Worm (Caenorhabditis elegans) whole organism, mixed stage, embryonic: ENCODE data around the gene R04D3.3.

ENCODE experiments used
- M03D4.4 ChIP-seq: sonication (generic microtip); optimal IDR thresholded peaks from 2 replicates; lab custom pipeline; 2017; ENCODE audit warnings: mild to moderate bottlenecking, missing genetic modification characterization, missing compliant biosample characterization
- bed-3 ChIP-seq: fragments of 200-800 bp; sonication (Bioruptor generic); optimal IDR thresholded peaks from 3 replicates; lab custom pipeline; 2018; ENCODE audit warnings: mild to moderate bottlenecking, missing genetic modification characterization, moderate library complexity, missing compliant biosample characterization
- blmp-1 ChIP-seq: fragments of 150-350 bp; optimal IDR thresholded peaks from 2 replicates; lab custom pipeline; 2014; ENCODE audit warnings: missing biosample characterization, missing genetic modification characterization
- ceh-39 ChIP-seq: fragments of 150-350 bp; optimal IDR thresholded peaks from 2 replicates; lab custom pipeline; 2014; ENCODE audit warnings: missing biosample characterization, missing genetic modification characterization
- ceh-43 ChIP-seq: fragments of 200-800 bp; sonication (Bioruptor generic); optimal IDR thresholded peaks from 2 replicates; lab custom pipeline; 2018; ENCODE audit warnings: mild to moderate bottlenecking, missing genetic modification characterization, moderate library complexity, missing compliant biosample characterization
- ceh-83 ChIP-seq: fragments of 200-800 bp; sonication (Bioruptor generic); optimal IDR thresholded peaks from 2 replicates; lab custom pipeline; 2018; ENCODE audit warnings: mild to moderate bottlenecking, missing genetic modification characterization, missing compliant biosample characterization
- ces-1 ChIP-seq: fragments of 150-350 bp; optimal IDR thresholded peaks from 2 replicates; lab custom pipeline; 2014; ENCODE audit warnings: missing biosample characterization, missing genetic modification reagents, missing genetic modification characterization
- cnd-1 ChIP-seq: fragments of 200-800 bp; sonication (Bioruptor generic); optimal IDR thresholded peaks from 2 replicates; lab custom pipeline; 2018; ENCODE audit warnings: mild to moderate bottlenecking, missing genetic modification characterization, missing compliant biosample characterization
- drap-1 ChIP-seq: fragments of 200-800 bp; sonication (Bioruptor generic); optimal IDR thresholded peaks from 3 replicates; lab custom pipeline; 2018; ENCODE audit warnings: mild to moderate bottlenecking, missing genetic modification characterization, missing compliant biosample characterization
- elt-1 ChIP-seq: sonication (generic microtip); optimal IDR thresholded peaks from 2 replicates; lab custom pipeline; 2017; ENCODE audit warnings: missing genetic modification characterization, mild to moderate bottlenecking, missing compliant biosample characterization, antibody characterized with exemption, moderate library complexity, borderline replicate concordance; ENCODE audit not compliant: insufficient read depth
- elt-3 ChIP-seq: fragments of 150-350 bp; optimal IDR thresholded peaks from 2 replicates; lab custom pipeline; 2014; ENCODE audit warnings: missing biosample characterization, missing genetic modification characterization
- flh-1 ChIP-seq: fragments of 200-800 bp; sonication (Bioruptor generic); optimal IDR thresholded peaks from 2 replicates; lab custom pipeline; 2018; ENCODE audit warnings: mild to moderate bottlenecking, missing genetic modification characterization, moderate library complexity, missing compliant biosample characterization
- ham-2 ChIP-seq: fragments of 200-800 bp; sonication (Bioruptor generic); optimal IDR thresholded peaks from 2 replicates; lab custom pipeline; 2018; ENCODE audit warnings: mild to moderate bottlenecking, missing genetic modification characterization, missing compliant biosample characterization
- hlh-1 ChIP-seq: fragments of 150-350 bp; optimal IDR thresholded peaks from 2 replicates; lab custom pipeline; 2014; ENCODE audit warnings: missing biosample characterization, missing genetic modification reagents, missing genetic modification characterization
- lin-13 ChIP-seq: fragments of 150-350 bp; optimal IDR thresholded peaks from 2 replicates; lab custom pipeline; 2014; ENCODE audit warnings: missing biosample characterization, missing genetic modification characterization
- lin-32 ChIP-seq: fragments of 200-800 bp; sonication (Bioruptor generic); optimal IDR thresholded peaks from 2 replicates; lab custom pipeline; 2018; ENCODE audit warnings: mild to moderate bottlenecking, missing genetic modification characterization, missing compliant biosample characterization
- lsy-2 ChIP-seq: fragments of 150-350 bp; optimal IDR thresholded peaks from 2 replicates; lab custom pipeline; 2014; ENCODE audit warnings: missing biosample characterization, missing genetic modification characterization
- mab-5 ChIP-seq: fragments of 150-350 bp; optimal IDR thresholded peaks from 2 replicates; lab custom pipeline; 2014; ENCODE audit warnings: missing biosample characterization, missing genetic modification characterization
- mep-1 ChIP-seq: fragments of 150-350 bp; optimal IDR thresholded peaks from 2 replicates; lab custom pipeline; 2017; ENCODE audit warnings: missing biosample characterization, missing genetic modification reagents, missing genetic modification characterization, inconsistent platforms
- mls-2 ChIP-seq: sonication (generic microtip); optimal IDR thresholded peaks from 2 replicates; lab custom pipeline; 2016; ENCODE audit warnings: mild to moderate bottlenecking, missing genetic modification characterization, moderate library complexity, missing compliant biosample characterization
- nhr-12 ChIP-seq: fragments of 150-350 bp; optimal IDR thresholded peaks from 2 replicates; lab custom pipeline; 2014; ENCODE audit warnings: missing biosample characterization, missing genetic modification characterization
- nhr-2 ChIP-seq: fragments of 150-350 bp; optimal IDR thresholded peaks from 2 replicates; lab custom pipeline; 2014; ENCODE audit warnings: missing biosample characterization, missing genetic modification characterization
- nhr-237 ChIP-seq: fragments of 150-350 bp; optimal IDR thresholded peaks from 2 replicates; lab custom pipeline; 2014; ENCODE audit warnings: missing biosample characterization, missing genetic modification characterization
- nhr-28 ChIP-seq: fragments of 150-350 bp; optimal IDR thresholded peaks from 2 replicates; lab custom pipeline; 2014; ENCODE audit warnings: missing biosample characterization, missing genetic modification characterization
- nhr-76 ChIP-seq: sonication (generic microtip); optimal IDR thresholded peaks from 2 replicates; lab custom pipeline; 2017; ENCODE audit warnings: missing biosample characterization, missing genetic modification characterization
- pha-4 ChIP-seq: fragments of 150-350 bp; optimal IDR thresholded peaks from 2 replicates; lab custom pipeline; 2018; ENCODE audit warnings: missing biosample characterization, missing genetic modification reagents, missing genetic modification characterization
- sem-2 ChIP-seq: fragments of 200-800 bp; sonication (Bioruptor generic); optimal IDR thresholded peaks from 2 replicates; lab custom pipeline; 2018; ENCODE audit warnings: mild to moderate bottlenecking, missing genetic modification characterization, missing compliant biosample characterization
- snpc-4 ChIP-seq: fragments of 150-350 bp; optimal IDR thresholded peaks from 2 replicates; lab custom pipeline; 2014; ENCODE audit warnings: missing biosample characterization, missing genetic modification characterization
- sptf-1 ChIP-seq: sonication (generic microtip); optimal IDR thresholded peaks from 2 replicates; lab custom pipeline; 2017; ENCODE audit warnings: mild to moderate bottlenecking, missing genetic modification characterization, moderate library complexity, missing compliant biosample characterization
- tbx-8 ChIP-seq: fragments of 200-800 bp; sonication (Bioruptor generic); optimal IDR thresholded peaks from 2 replicates; lab custom pipeline; 2018; ENCODE audit warnings: mild to moderate bottlenecking, missing genetic modification characterization, moderate library complexity, missing compliant biosample characterization
- unc-120 ChIP-seq: sonication (generic microtip); optimal IDR thresholded peaks from 2 replicates; lab custom pipeline; 2017; ENCODE audit warnings: missing genetic modification characterization, missing compliant biosample characterization; ENCODE audit not compliant: poor library complexity, severe bottlenecking
- unc-39 ChIP-seq: fragments of 150-350 bp; optimal IDR thresholded peaks from 2 replicates; lab custom pipeline; 2014; ENCODE audit warnings: missing biosample characterization, missing genetic modification characterization
- unc-62 ChIP-seq: fragments of 150-350 bp; optimal IDR thresholded peaks from 2 replicates; lab custom pipeline; 2014; ENCODE audit warnings: missing biosample characterization, missing genetic modification reagents, missing genetic modification characterization
- zip-8 ChIP-seq: fragments of 150-350 bp; optimal IDR thresholded peaks from 2 replicates; lab custom pipeline; 2014; ENCODE audit warnings: missing biosample characterization, missing genetic modification characterization
- ztf-11 ChIP-seq: fragments of 150-350 bp; optimal IDR thresholded peaks from 2 replicates; lab custom pipeline; 2014; ENCODE audit warnings: missing biosample characterization, missing genetic modification characterization

The R04D3.3 gene

DNA sequence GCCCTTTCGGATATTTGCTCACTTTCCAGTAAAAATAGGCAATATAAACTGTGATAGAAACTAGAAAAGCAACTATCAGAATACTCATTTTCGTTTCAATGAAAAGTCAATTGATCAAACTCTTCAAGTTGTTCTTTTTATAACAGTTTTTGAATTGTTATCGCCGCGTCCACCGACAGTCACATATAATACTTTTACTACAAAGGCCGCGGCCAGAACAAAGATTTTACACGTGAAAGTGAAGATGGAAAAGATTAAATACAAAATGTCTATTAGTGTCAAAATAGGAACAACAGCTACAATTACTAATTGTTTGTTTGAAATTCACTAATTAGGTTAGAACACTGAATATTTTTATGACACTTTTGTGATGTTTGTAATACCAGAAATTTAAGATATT, 20.8 kb downstream of the R04D3.3 start, which contains the start of gene cyp-14A2:
Gene cyp-14A2, minus strand, starts transcription at position 101 of the 400 bp plus-strand sequence.
- no peak for TF ChIP-seq blmp-1 (tag; lab: Kevin White, UChicago)
- TF ChIP-seq ztf-11: no peak
- no peak for TF ChIP-seq sem-2 (GFP tag; lab: Kevin White, UChicago)
- no peak for TF ChIP-seq ceh-39
- TF ChIP-seq nhr-12 (tag; lab: Kevin White, UChicago): no peak
- no peak for TF ChIP-seq unc-120 (tag; lab: Kevin White, UChicago)
- no peak for TF ChIP-seq elt-3 (tag; lab: Kevin White, UChicago)
- TF ChIP-seq lin-32 (GFP tag; lab: Kevin White, UChicago): no peak
- TF ChIP-seq M03D4.4 (tag; lab: Kevin White, UChicago): no peak
- no peak for TF ChIP-seq bed-3
- TF ChIP-seq, all 35 proteins: peak for 0

ce11 chrX:13267230-13267629, 23.2 kb downstream of the R04D3.3 start, which contains the start of gene cyp-14A1:
TSS of gene cyp-14A1 (minus strand) at chrX:13267355.
- TF ChIP-seq unc-39 (tag; lab: Kevin White, UChicago) (no peak), ceh-39 (no peak), ceh-43 (GFP tag; lab: Kevin White, UChicago) (no peak), elt-3 (tag; lab: Kevin White, UChicago) (no peak), ceh-83 (no peak), mls-2 (tag; lab: Kevin White, UChicago) (no peak), ces-1 (no peak), lin-13 (tag; lab: Kevin White, UChicago) (no peak), blmp-1 (tag; lab: Kevin White, UChicago) (no peak)
- TF ChIP-seq, all 35 proteins: peak for 0

- TF ChIP-seq nhr-12 (tag; lab: Kevin White, UChicago) (no peak), blmp-1 (tag; lab: Kevin White, UChicago) (no peak), tbx-8 (GFP tag; lab: Kevin White, UChicago) (no peak), ceh-39 (no peak), sem-2 (GFP tag; lab: Kevin White, UChicago) (peak; percentile 56), lin-32 (GFP tag; lab: Kevin White, UChicago) (peak; percentile 80), elt-1 (tag; lab: Kevin White, UChicago) (no peak), nhr-28 (tag; lab: Kevin White, UChicago) (no peak), mab-5 (tag; lab: Kevin White, UChicago) (no peak), pha-4 (tag; lab: Kevin White, UChicago) (no peak), M03D4.4 (tag; lab: Kevin White, UChicago) (no peak), nhr-76 (tag; lab: Kevin White, UChicago) (no peak), ham-2 (GFP tag; lab: Kevin White, UChicago) (peak; percentile 72), mep-1 (tag; lab: Kevin White, UChicago) (peak; percentile 42), unc-62 (GFP tag; lab: Kevin White, UChicago) (no peak), zip-8 (tag; lab: Kevin White, UChicago) (no peak), nhr-237 (tag; lab: Kevin White, UChicago) (peak; percentile 43), elt-3 (tag; lab: Kevin White, UChicago) (no peak), mls-2 (tag; lab: Kevin White, UChicago) (peak; percentile 89), snpc-4 (no peak), unc-39 (tag; lab: Kevin White, UChicago) (no peak), nhr-2 (tag; lab: Kevin White, UChicago) (no peak), bed-3 (peak; percentile 64), ceh-43 (GFP tag; lab: Kevin White, UChicago) (peak; percentile 66), hlh-1 (tag; lab: Kevin White, UChicago) (no peak), drap-1 (GFP tag; lab: Kevin White, UChicago) (peak; percentile 86), lsy-2 (tag; lab: Kevin White, UChicago) (peak; percentile 22), ceh-83 (peak; percentile 73), lin-13 (tag; lab: Kevin White, UChicago) (no peak), ztf-11 (no peak), flh-1 (GFP tag; lab: Kevin White, UChicago) (peak; percentile 16), sptf-1 (tag; lab: Kevin White, UChicago) (no peak), unc-120 (tag; lab: Kevin White, UChicago) (peak; percentile 66), ces-1 (no peak), cnd-1 (tag; lab: Kevin White, UChicago) (peak; percentile 66)
These were observed 25.9 kb downstream of the R04D3.3 start for ce11 chrX:13264550-13264949.
